Fruit fly (Drosophila melanogaster) whole organism, embryonic: Measurements from ENCODE around the gene CG7377.

ENCODE experiments used
- CG17912 ChIP-seq: fragments of 200-800 bp; sonication (Bioruptor generic); optimal IDR thresholded peaks from 2 replicates; lab custom pipeline; 2018; ENCODE audit warnings: missing biosample characterization, mild to moderate bottlenecking, missing genetic modification characterization
- CG18262 ChIP-seq: fragments of 200-800 bp; optimal IDR thresholded peaks from 3 replicates; lab custom pipeline; 2019; ENCODE audit warnings: missing biosample characterization, mild to moderate bottlenecking, missing genetic modification characterization, moderate library complexity
- CG2120 ChIP-seq: fragments of 200-800 bp; sonication (Bioruptor generic); optimal IDR thresholded peaks from 3 replicates; lab custom pipeline; 2016; ENCODE audit warnings: missing biosample characterization, missing genetic modification characterization
- CG2889 ChIP-seq: fragments of 200-800 bp; sonication (Bioruptor generic); IDR thresholded peaks from 3 replicates; pipeline ENCODE4 v1.3.6; 2022; ENCODE audit warnings: missing biosample characterization, missing genetic modification characterization
- CG6813 ChIP-seq: fragments of 200-800 bp; sonication (Bioruptor generic); optimal IDR thresholded peaks from 2 replicates; lab custom pipeline; 2017; ENCODE audit warnings: missing biosample characterization, missing genetic modification characterization, mild to moderate bottlenecking, moderate library complexity, missing genetic modification reagents
- Max ChIP-seq: fragments of 200-800 bp; sonication (Bioruptor generic); optimal IDR thresholded peaks from 2 replicates; lab custom pipeline; 2016; ENCODE audit warnings: missing biosample characterization, mild to moderate bottlenecking, missing genetic modification characterization
- NK7.1 ChIP-seq: fragments of 200-800 bp; sonication (Bioruptor generic); optimal IDR thresholded peaks from 3 replicates; lab custom pipeline; 2016; ENCODE audit warnings: missing biosample characterization, missing genetic modification characterization
- Rfx ChIP-seq: fragments of 200-800 bp; sonication (Bioruptor generic); IDR thresholded peaks from 2 replicates; pipeline ENCODE4 v1.3.6; 2022; ENCODE audit warnings: missing biosample characterization, missing genetic modification characterization
- sens ChIP-seq: fragments of 200-800 bp; sonication (Bioruptor generic); peaks from one replicate; lab custom pipeline; 2016; ENCODE audit warnings: missing biosample characterization, missing genetic modification characterization
- zf30C ChIP-seq: fragments of 200-800 bp; sonication (Bioruptor generic); optimal IDR thresholded peaks from 3 replicates; lab custom pipeline; 2018; ENCODE audit warnings: missing biosample characterization, mild to moderate bottlenecking, missing genetic modification characterization

- TF ChIP-seq Max (GFP tag; lab: Kevin White, UChicago) = no peak
- no peak for TF ChIP-seq NK7.1 (GFP tag; lab: Kevin White, UChicago)
- no peak for TF ChIP-seq CG2120 (GFP tag; lab: Kevin White, UChicago)
- TF ChIP-seq sens (GFP tag; lab: Kevin White, UChicago) = no peak
- TF ChIP-seq Rfx (GFP tag; lab: Robert Waterston, UW) = no peak
- no peak for TF ChIP-seq CG18262 (tag; lab: Kevin White, UChicago)
- 0 out of 3 replicates have a peak, but pooled peaks have one; percentile 3 for TF ChIP-seq CG2889 (GFP tag; lab: Robert Waterston, UW)
- no peak for TF ChIP-seq CG17912 (GFP tag; lab: Kevin White, UChicago)
- TF ChIP-seq zf30C (GFP tag; lab: Kevin White, UChicago) = no peak
- no peak for TF ChIP-seq CG6813 (GFP tag; lab: Kevin White, UChicago)
Observed at dm6 chr3L:11599965-11600420, 10.5 kb downstream of the CG7377 start, which contains the start of the genes CG14137 and CG46394.
